Worm (Caenorhabditis elegans) whole organism, L4 larva: Measurements from ENCODE around the gene F19H8.2.
A peak's percentile ranks its signal among the peaks of the same experiment; 100 is the strongest.

ENCODE experiments used
- F10B5.3 ChIP-seq: sonication (generic microtip); optimal IDR thresholded peaks from 2 replicates; lab custom pipeline; 2016; ENCODE audit warnings: mild to moderate bottlenecking, missing genetic modification characterization, missing compliant biosample characterization
- F49E8.2 ChIP-seq: sonication (generic microtip); optimal IDR thresholded peaks from 2 replicates; lab custom pipeline; 2016; ENCODE audit warnings: missing compliant biosample characterization, mild to moderate bottlenecking, missing genetic modification characterization, borderline replicate concordance
- T20F7.1 ChIP-seq: fragments of 200-800 bp; sonication (Bioruptor generic); optimal IDR thresholded peaks from 2 replicates; lab custom pipeline; 2018; ENCODE audit warnings: mild to moderate bottlenecking, missing genetic modification characterization, missing compliant biosample characterization
- Y75B8A.6 ChIP-seq: fragments of 200-800 bp; sonication (Bioruptor generic); IDR thresholded peaks from 2 replicates; pipeline ENCODE4 v1.3.6; 2022; ENCODE audit warnings: missing genetic modification reagents, missing genetic modification characterization, missing compliant biosample characterization
- aha-1 ChIP-seq: fragments of 150-350 bp; peaks from one replicate; lab custom pipeline; 2014; ENCODE audit warnings: missing biosample characterization, missing genetic modification characterization
- aly-2 ChIP-seq: sonication (generic microtip); optimal IDR thresholded peaks from 2 replicates; lab custom pipeline; 2018; ENCODE audit warnings: missing biosample characterization, missing genetic modification characterization
- ama-1 ChIP-seq: fragments of 150-350 bp; optimal IDR thresholded peaks from 2 replicates; lab custom pipeline; 2014; ENCODE audit warnings: inconsistent platforms, mixed read lengths
- attf-4 ChIP-seq: sonication (generic microtip); optimal IDR thresholded peaks from 3 replicates; lab custom pipeline; 2017; ENCODE audit warnings: missing biosample characterization, missing genetic modification characterization
- ceh-20 ChIP-seq: fragments of 200-800 bp; sonication (Bioruptor generic); IDR thresholded peaks from 2 replicates; pipeline ENCODE4 v1.3.6; 2022; ENCODE audit warnings: missing genetic modification reagents, missing genetic modification characterization, missing compliant biosample characterization
- ceh-62 ChIP-seq: sonication (generic microtip); optimal IDR thresholded peaks from 2 replicates; lab custom pipeline; 2017; ENCODE audit warnings: missing biosample characterization, missing genetic modification characterization
- ceh-82 ChIP-seq: sonication (generic microtip); optimal IDR thresholded peaks from 2 replicates; lab custom pipeline; 2017; ENCODE audit warnings: missing biosample characterization, missing genetic modification characterization
- daf-12 ChIP-seq: fragments of 150-350 bp; optimal IDR thresholded peaks from 2 replicates; lab custom pipeline; 2014; ENCODE audit warnings: missing biosample characterization, missing genetic modification reagents, missing genetic modification characterization
- daf-16 ChIP-seq, 3 experiments: sonication (generic microtip); optimal IDR thresholded peaks; 2 replicates each; lab custom pipeline; 2016 to 2017; ENCODE audit warnings: missing genetic modification characterization in 3 of 3, missing genetic modification reagents in 3 of 3, mild to moderate bottlenecking in 2 of 3, missing compliant biosample characterization in 2 of 3, missing biosample characterization in 1 of 3, moderate library complexity in 1 of 3
- duxl-1 ChIP-seq: sonication (generic microtip); optimal IDR thresholded peaks from 2 replicates; lab custom pipeline; 2016; ENCODE audit warnings: mild to moderate bottlenecking, missing genetic modification characterization, moderate library complexity, missing compliant biosample characterization; ENCODE audit not compliant: poor library complexity
- fkh-10 ChIP-seq: fragments of 150-350 bp; optimal IDR thresholded peaks from 2 replicates; lab custom pipeline; 2014; ENCODE audit warnings: missing biosample characterization, missing genetic modification reagents, missing genetic modification characterization
- fos-1 ChIP-seq: fragments of 150-350 bp; optimal IDR thresholded peaks from 2 replicates; lab custom pipeline; 2014; ENCODE audit warnings: missing biosample characterization, missing genetic modification characterization
- gei-8 ChIP-seq: fragments of 200-800 bp; sonication (Bioruptor generic); optimal IDR thresholded peaks from 2 replicates; lab custom pipeline; 2018; ENCODE audit warnings: mild to moderate bottlenecking, missing genetic modification characterization, missing compliant biosample characterization
- hlh-11 ChIP-seq: fragments of 200-800 bp; sonication (Bioruptor generic); optimal IDR thresholded peaks from 2 replicates; lab custom pipeline; 2018; ENCODE audit warnings: mild to moderate bottlenecking, missing genetic modification characterization, missing compliant biosample characterization
- hlh-30 ChIP-seq: sonication (generic microtip); optimal IDR thresholded peaks from 2 replicates; lab custom pipeline; 2017; ENCODE audit warnings: antibody characterized with exemption, mild to moderate bottlenecking, missing genetic modification characterization, missing compliant biosample characterization; ENCODE audit not compliant: insufficient read depth
- hmg-1.1 ChIP-seq: fragments of 200-800 bp; sonication (Bioruptor generic); IDR thresholded peaks from 2 replicates; pipeline ENCODE4 v1.3.6; 2022; ENCODE audit warnings: missing genetic modification reagents, missing genetic modification characterization, missing compliant biosample characterization
- lin-29 ChIP-seq: fragments of 200-800 bp; sonication (Bioruptor generic); IDR thresholded peaks from 2 replicates; pipeline ENCODE4 v1.3.6; 2022; ENCODE audit warnings: missing genetic modification reagents, missing genetic modification characterization, missing compliant biosample characterization
- lin-39 ChIP-seq: fragments of 150-350 bp; optimal IDR thresholded peaks from 2 replicates; lab custom pipeline; 2014; ENCODE audit warnings: missing biosample characterization, missing genetic modification reagents, missing genetic modification characterization
- lir-3 ChIP-seq: sonication (generic microtip); optimal IDR thresholded peaks from 2 replicates; lab custom pipeline; 2016; ENCODE audit warnings: mild to moderate bottlenecking, missing genetic modification characterization, missing compliant biosample characterization
- lsy-2 ChIP-seq, 2 experiments: fragments of 150-350 bp in 1 of 2; sonication (generic microtip) in 1 of 2; optimal IDR thresholded peaks; 2 replicates each; lab custom pipeline; 2014 to 2017; ENCODE audit warnings: missing biosample characterization in 2 of 2, missing genetic modification characterization in 2 of 2
- mdl-1 ChIP-seq, 2 experiments: fragments of 150-350 bp in 1 of 2; sonication (generic microtip) in 1 of 2; optimal IDR thresholded peaks; 2 replicates each; lab custom pipeline; 2014 to 2017; ENCODE audit warnings: missing biosample characterization in 2 of 2, missing genetic modification characterization in 2 of 2
- mep-1 ChIP-seq: fragments of 150-350 bp; sonication (generic microtip); optimal IDR thresholded peaks from 3 replicates; lab custom pipeline; 2014; ENCODE audit warnings: missing biosample characterization, missing genetic modification characterization
- mes-2 ChIP-seq: sonication (generic microtip); optimal IDR thresholded peaks from 2 replicates; lab custom pipeline; 2016; ENCODE audit warnings: missing genotype, mild to moderate bottlenecking, missing genetic modification characterization, missing compliant biosample characterization; ENCODE audit not compliant: poor library complexity, severe bottlenecking
- mxl-3 ChIP-seq: fragments of 200-800 bp; sonication (Bioruptor generic); optimal IDR thresholded peaks from 2 replicates; lab custom pipeline; 2018; ENCODE audit warnings: mild to moderate bottlenecking, missing genetic modification characterization, missing compliant biosample characterization
- nhr-10 ChIP-seq: fragments of 150-350 bp; optimal IDR thresholded peaks from 2 replicates; lab custom pipeline; 2014; ENCODE audit warnings: missing biosample characterization, missing genetic modification characterization
- nhr-11 ChIP-seq: fragments of 150-350 bp; optimal IDR thresholded peaks from 2 replicates; lab custom pipeline; 2014; ENCODE audit warnings: missing biosample characterization, missing genetic modification characterization
- nhr-28 ChIP-seq: fragments of 150-350 bp; optimal IDR thresholded peaks from 2 replicates; lab custom pipeline; 2014; ENCODE audit warnings: missing biosample characterization, missing genetic modification characterization
- nhr-41 ChIP-seq: fragments of 200-800 bp; sonication (Bioruptor generic); IDR thresholded peaks from 2 replicates; pipeline ENCODE4 v1.3.6; 2022; ENCODE audit warnings: missing genetic modification reagents, missing genetic modification characterization, missing compliant biosample characterization
- nhr-6 ChIP-seq: fragments of 150-350 bp; optimal IDR thresholded peaks from 2 replicates; lab custom pipeline; 2014; ENCODE audit warnings: missing biosample characterization, missing genetic modification characterization
- nhr-77 ChIP-seq: fragments of 150-350 bp; optimal IDR thresholded peaks from 2 replicates; lab custom pipeline; 2014; ENCODE audit warnings: missing biosample characterization, missing genetic modification characterization
- rbr-2 ChIP-seq: sonication (generic microtip); optimal IDR thresholded peaks from 2 replicates; lab custom pipeline; 2016; ENCODE audit warnings: missing genotype, missing genetic modification characterization, missing compliant biosample characterization
- sdz-12 ChIP-seq: fragments of 200-800 bp; sonication (Bioruptor generic); optimal IDR thresholded peaks from 2 replicates; lab custom pipeline; 2018; ENCODE audit warnings: mild to moderate bottlenecking, missing genetic modification characterization, missing compliant biosample characterization
- spr-1 ChIP-seq: sonication (generic microtip); optimal IDR thresholded peaks from 2 replicates; lab custom pipeline; 2016; ENCODE audit warnings: mild to moderate bottlenecking, missing genetic modification characterization, missing compliant biosample characterization
- tra-1 ChIP-seq: fragments of 200-800 bp; sonication (Bioruptor generic); IDR thresholded peaks from 2 replicates; pipeline ENCODE4 v1.3.6; 2022; ENCODE audit warnings: missing genetic modification reagents, missing genetic modification characterization, missing compliant biosample characterization
- unc-130 ChIP-seq: sonication (generic microtip); optimal IDR thresholded peaks from 2 replicates; lab custom pipeline; 2016; ENCODE audit warnings: missing genetic modification reagents, missing genetic modification characterization, missing compliant biosample characterization
- unc-62 ChIP-seq, 3 experiments: fragments of 150-350 bp in 1 of 3; sonication (generic microtip); optimal IDR thresholded peaks in 2 of 3; peaks in 1 of 3; 1 replicate in 1 of 3; 2 replicates in 2 of 3; lab custom pipeline; 2014 to 2017; ENCODE audit warnings: missing biosample characterization in 3 of 3, missing genetic modification characterization in 3 of 3, missing genetic modification reagents in 3 of 3, missing genotype in 1 of 3

The F19H8.2 gene

ce11 chrII:14605479-14605878 is at the start of gene F19H8.2:
Gene F19H8.2, minus strand, starts transcription at chrII:14605869.
- TF ChIP-seq gei-8 (no peak), daf-16 (GFP tag; optimal IDR thresholded peaks at IDR 0.05; lab: Kevin White, UChicago) (no peak), daf-16 (tag; optimal IDR thresholded peaks at IDR 0.05; lab: Kevin White, UChicago) (peak; percentile 19), nhr-6 (tag; lab: Kevin White, UChicago) (peak; percentile 4), Y75B8A.6 (GFP tag; lab: Robert Waterston, UW) (no peak), fkh-10 (GFP tag; lab: Kevin White, UChicago) (no peak), attf-4 (tag; lab: Kevin White, UChicago) (no peak), spr-1 (tag; lab: Kevin White, UChicago) (no peak), aha-1 (peak; percentile 66), F10B5.3 (tag; lab: Kevin White, UChicago) (no peak), ceh-82 (no peak), unc-62 (GFP tag; optimal IDR thresholded peaks at IDR 0.05 in 1 of 2; lab: Kevin White, UChicago) (peak in 1 of 2 experiments; percentile 1), unc-62 (tag; optimal IDR thresholded peaks at IDR 0.05; lab: Kevin White, UChicago) (no peak)

ce11 chrII:14647550-14647949 is 41.9 kb upstream of the F19H8.2 start:
- TF ChIP-seq unc-62 (GFP tag; optimal IDR thresholded peaks at IDR 0.05 in 1 of 2; lab: Kevin White, UChicago) (peak in 1 of 2 experiments; percentile 58), unc-62 (tag; optimal IDR thresholded peaks at IDR 0.05; lab: Kevin White, UChicago) (no peak), nhr-77 (tag; lab: Kevin White, UChicago) (no peak)

- peak; percentile 43 for TF ChIP-seq mes-2 (tag; lab: Kevin White, UChicago)
- peak; percentile 24 for TF ChIP-seq mep-1
- TF ChIP-seq lsy-2 (tag; optimal IDR thresholded peaks at IDR 0.05; lab: Kevin White, UChicago), result peak in 1 of 2 experiments; percentile 52
- peak in 1 of 2 experiments; percentile 91 for TF ChIP-seq daf-16 (GFP tag; optimal IDR thresholded peaks at IDR 0.05; lab: Kevin White, UChicago)
- no peak for TF ChIP-seq daf-16 (tag; optimal IDR thresholded peaks at IDR 0.05; lab: Kevin White, UChicago)
- no peak for TF ChIP-seq lin-29 (GFP tag; lab: Robert Waterston, UW)
- peak; percentile 50 for TF ChIP-seq rbr-2 (tag; lab: Kevin White, UChicago)
- peak; percentile 69 for TF ChIP-seq hlh-11 (tag; lab: Kevin White, UChicago)
- TF ChIP-seq lir-3 (tag; lab: Kevin White, UChicago), result no peak
- no peak for TF ChIP-seq lin-39
- no peak for TF ChIP-seq daf-12 (tag; lab: Kevin White, UChicago)
- TF ChIP-seq nhr-77 (tag; lab: Kevin White, UChicago), result no peak
- no peak for TF ChIP-seq ceh-62
- peak; percentile 36 for TF ChIP-seq mxl-3 (GFP tag; lab: Kevin White, UChicago)
- TF ChIP-seq unc-62 (GFP tag; optimal IDR thresholded peaks at IDR 0.05 in 1 of 2; lab: Kevin White, UChicago), result peak in 1 of 2 experiments; percentile 75
- TF ChIP-seq unc-62 (tag; optimal IDR thresholded peaks at IDR 0.05; lab: Kevin White, UChicago), result no peak
- TF ChIP-seq aha-1, result peak; percentile 1
- peak; percentile 8 for TF ChIP-seq hlh-30
- TF ChIP-seq duxl-1, result no peak
- peak; percentile 78 for TF ChIP-seq ceh-20 (GFP tag; lab: Robert Waterston, UW)
- TF ChIP-seq tra-1, result 0 out of 2 replicates have a peak, but pooled peaks have one; percentile 25
- peak; percentile 73 for TF ChIP-seq hmg-1.1
- TF ChIP-seq unc-130, result no peak
- no peak for TF ChIP-seq ama-1 (lab: Kevin White, UChicago)
- TF ChIP-seq fos-1 (tag; lab: Kevin White, UChicago), result no peak
- peak in 1 of 2 experiments; percentile 54 for TF ChIP-seq mdl-1 (tag; optimal IDR thresholded peaks at IDR 0.05; lab: Kevin White, UChicago)
- no peak for TF ChIP-seq nhr-41 (GFP tag; lab: Robert Waterston, UW)
- peak; percentile 59 for TF ChIP-seq nhr-11 (tag; lab: Kevin White, UChicago)
- TF ChIP-seq aly-2 (tag; lab: Kevin White, UChicago), result no peak
- TF ChIP-seq nhr-28, result peak; percentile 8
- TF ChIP-seq sdz-12 (GFP tag; lab: Kevin White, UChicago), result no peak
- no peak for TF ChIP-seq T20F7.1
- no peak for TF ChIP-seq F49E8.2 (tag; lab: Kevin White, UChicago)
- no peak for TF ChIP-seq nhr-10 (tag; lab: Kevin White, UChicago)
These were observed 39.6 kb upstream of the F19H8.2 start for ce11 chrII:14645290-14645689.
